Worm (Caenorhabditis elegans) whole organism, L4 larva: ENCODE data around the gene dyf-2.

Experiments used
- hlh-30 ChIP-seq: sonication (generic microtip); optimal IDR thresholded peaks from 2 replicates; lab custom pipeline; 2017; ENCODE audit warnings: antibody characterized with exemption, mild to moderate bottlenecking, missing genetic modification characterization, missing compliant biosample characterization; ENCODE audit not compliant: insufficient read depth
- pha-4 ChIP-seq, 2 experiments: fragments of 150-350 bp in 1 of 2; fragments of 200-800 bp in 1 of 2; sonication (Bioruptor generic) in 1 of 2; IDR thresholded peaks in 1 of 2; optimal IDR thresholded peaks in 1 of 2; 2 replicates each; pipeline versions ENCODE4 v1.3.6 to Lab custom; 2014 to 2022; ENCODE audit warnings: missing genetic modification characterization in 2 of 2, missing genetic modification reagents in 2 of 2, missing biosample characterization in 1 of 2, missing compliant biosample characterization in 1 of 2
- sdz-12 ChIP-seq: fragments of 200-800 bp; sonication (Bioruptor generic); optimal IDR thresholded peaks from 2 replicates; lab custom pipeline; 2018; ENCODE audit warnings: mild to moderate bottlenecking, missing genetic modification characterization, missing compliant biosample characterization

ce11 chrIII:13686309-13686708 is at the start of gene dyf-2:
- TF ChIP-seq sdz-12 (GFP tag; lab: Kevin White, UChicago) (no peak), hlh-30 (tag; lab: Kevin White, UChicago) (no peak), pha-4 (GFP tag; IDR thresholded peaks at IDR 0.05; lab: Robert Waterston, UW) (no peak), pha-4 (tag; optimal IDR thresholded peaks at IDR 0.05; lab: Kevin White, UChicago) (no peak)
